In genomic region chrIII:94759-95330, ce11 we compare ENCODE assay signal across 8 worm cellular contexts.
TF ChIP-seq lines count a peak whose summit lies in the region.

TSS of gene pat-4 (minus strand) at chrIII:94809.

TF ChIP-seq in whole organism, L1 larva, 84 proteins besides CTCF, POLR2A, EP300 and RAD21 (continues in another document):
- TF ChIP-seq nhr-20 (tag; optimal IDR thresholded peaks at IDR 0.05; lab: Kevin White, UChicago) (peak; percentile 40), dpl-1 (GFP tag; optimal IDR thresholded peaks at IDR 0.05; lab: Kevin White, UChicago) (peak in 1 of 3 experiments; percentile 9), irx-1 (tag; optimal IDR thresholded peaks at IDR 0.05; lab: Kevin White, UChicago) (no peak), skn-1 (tag; optimal IDR thresholded peaks at IDR 0.05; lab: Kevin White, UChicago) (no peak), nhr-71 (tag; optimal IDR thresholded peaks at IDR 0.05; lab: Kevin White, UChicago) (peak; percentile 49), lir-3 (tag; optimal IDR thresholded peaks at IDR 0.05; lab: Kevin White, UChicago; ENCODE audit: poor library complexity) (no peak), unc-30 (tag; optimal IDR thresholded peaks at IDR 0.05; lab: Kevin White, UChicago) (no peak), mab-9 (GFP tag; IDR thresholded peaks at IDR 0.05; lab: Robert Waterston, UW) (no peak), elt-2 (tag; optimal IDR thresholded peaks at IDR 0.05; lab: Kevin White, UChicago) (no peak), sox-4 (tag; optimal IDR thresholded peaks at IDR 0.05; lab: Kevin White, UChicago) (no peak), lin-13 (GFP tag; optimal IDR thresholded peaks at IDR 0.05; lab: Kevin White, UChicago) (no peak), blmp-1 (tag; optimal IDR thresholded peaks at IDR 0.05; lab: Kevin White, UChicago) (no peak)

TF ChIP-seq in whole organism, L2 larva, 48 proteins besides CTCF, POLR2A, EP300 and RAD21:
- peak; percentile 38 for TF ChIP-seq ceh-16 (tag; optimal IDR thresholded peaks at IDR 0.05; lab: Kevin White, UChicago)
- no peak for TF ChIP-seq fos-1 (tag; optimal IDR thresholded peaks at IDR 0.05; lab: Kevin White, UChicago)
- TF ChIP-seq nhr-77 (tag; optimal IDR thresholded peaks at IDR 0.05; lab: Kevin White, UChicago) = no peak
- TF ChIP-seq C34F6.9 (tag; optimal IDR thresholded peaks at IDR 0.05; lab: Kevin White, UChicago) = peak; percentile 20
- peak; percentile 17 for TF ChIP-seq unc-55 (GFP tag; optimal IDR thresholded peaks at IDR 0.05; lab: Kevin White, UChicago)
- TF ChIP-seq F13H6.1 (tag; optimal IDR thresholded peaks at IDR 0.05; lab: Kevin White, UChicago) = peak; percentile 72
- peak; percentile 29 for TF ChIP-seq sma-3 (GFP tag; optimal IDR thresholded peaks at IDR 0.05; lab: Kevin White, UChicago)
- TF ChIP-seq nhr-25 (tag; optimal IDR thresholded peaks at IDR 0.05; lab: Kevin White, UChicago) = peak; percentile 25
- no peak for TF ChIP-seq ceh-82 (tag; optimal IDR thresholded peaks at IDR 0.05; lab: Kevin White, UChicago)
- TF ChIP-seq sma-9 (GFP tag; optimal IDR thresholded peaks at IDR 0.05; lab: Kevin White, UChicago) = peak; percentile 36
- no peak for TF ChIP-seq sma-9 (tag; optimal IDR thresholded peaks at IDR 0.05; lab: Kevin White, UChicago)

TF ChIP-seq in whole organism, L3 larva, 47 proteins besides CTCF, POLR2A, EP300 and RAD21 (continues in another document):
- TF ChIP-seq fos-1 (tag; optimal IDR thresholded peaks at IDR 0.05; lab: Kevin White, UChicago) = no peak
- TF ChIP-seq mdl-1 (tag; optimal IDR thresholded peaks at IDR 0.05; lab: Kevin White, UChicago) = no peak
- TF ChIP-seq nhr-12 (tag; optimal IDR thresholded peaks at IDR 0.05; lab: Kevin White, UChicago) = no peak
- no peak for TF ChIP-seq ceh-9 (tag; optimal IDR thresholded peaks at IDR 0.05; lab: Kevin White, UChicago)
- TF ChIP-seq ceh-28 (tag; optimal IDR thresholded peaks at IDR 0.05; lab: Kevin White, UChicago) = no peak
- no peak for TF ChIP-seq ceh-16 (tag; optimal IDR thresholded peaks at IDR 0.05; lab: Kevin White, UChicago)
- peak; percentile 77 for TF ChIP-seq pha-4 (tag; optimal IDR thresholded peaks at IDR 0.05; lab: Kevin White, UChicago)
- TF ChIP-seq skn-1 (tag; optimal IDR thresholded peaks at IDR 0.05; lab: Kevin White, UChicago) = no peak
- TF ChIP-seq nfya-1 (tag; optimal IDR thresholded peaks at IDR 0.05; lab: Kevin White, UChicago; ENCODE audit: insufficient read depth) = peak; percentile 33
- TF ChIP-seq elt-2 (tag; optimal IDR thresholded peaks at IDR 0.05; lab: Kevin White, UChicago) = peak; percentile 1
- TF ChIP-seq zag-1 (tag; optimal IDR thresholded peaks at IDR 0.05; lab: Kevin White, UChicago) = no peak
- TF ChIP-seq R02D3.7 (tag; optimal IDR thresholded peaks at IDR 0.05; lab: Kevin White, UChicago) = no peak

TF ChIP-seq in whole organism, L4 larva, 104 proteins besides CTCF, POLR2A, EP300 and RAD21 (continues in another document):
- TF ChIP-seq nhr-6 (tag; optimal IDR thresholded peaks at IDR 0.05; lab: Kevin White, UChicago) (peak; percentile 12), mdt-29 (GFP tag; IDR thresholded peaks at IDR 0.05; lab: Robert Waterston, UW) (no peak), sdz-12 (GFP tag; optimal IDR thresholded peaks at IDR 0.05; lab: Kevin White, UChicago) (no peak), zag-1 (tag; optimal IDR thresholded peaks at IDR 0.05; lab: Kevin White, UChicago) (no peak), set-16 (GFP tag; IDR thresholded peaks at IDR 0.05; lab: Robert Waterston, UW) (no peak), nhr-48 (tag; optimal IDR thresholded peaks at IDR 0.05; lab: Kevin White, UChicago) (no peak), tag-97 (GFP tag; IDR thresholded peaks at IDR 0.05; lab: Robert Waterston, UW) (no peak), daf-8 (GFP tag; IDR thresholded peaks at IDR 0.05; lab: Robert Waterston, UW) (no peak), mxl-2 (GFP tag; conservative IDR thresholded peaks at IDR 0.05; lab: Robert Waterston, UW) (no peak), Y75B8A.6 (GFP tag; IDR thresholded peaks at IDR 0.05; lab: Robert Waterston, UW) (no peak), nhr-28 (tag; optimal IDR thresholded peaks at IDR 0.05; lab: Kevin White, UChicago) (no peak), nhr-111 (GFP tag; optimal IDR thresholded peaks at IDR 0.05; lab: Kevin White, UChicago) (no peak), hlh-30 (tag; optimal IDR thresholded peaks at IDR 0.05; lab: Kevin White, UChicago; ENCODE audit: insufficient read depth) (no peak)

TF ChIP-seq in whole organism, early embryonic, 17 proteins besides CTCF, POLR2A, EP300 and RAD21:
- TF ChIP-seq hmg-4 (GFP tag; optimal IDR thresholded peaks at IDR 0.05; lab: Kevin White, UChicago) = peak; percentile 61
- no peak for TF ChIP-seq tbx-11 (GFP tag; IDR thresholded peaks at IDR 0.05; lab: Robert Waterston, UW)
- no peak for TF ChIP-seq hmbx-1 (tag; optimal IDR thresholded peaks at IDR 0.05; lab: Kevin White, UChicago)
- no peak for TF ChIP-seq scrt-1 (GFP tag; IDR thresholded peaks at IDR 0.05; lab: Robert Waterston, UW)
- TF ChIP-seq pes-1 (GFP tag; IDR thresholded peaks at IDR 0.05; lab: Robert Waterston, UW) = no peak
- no peak for TF ChIP-seq F13C5.2 (tag; optimal IDR thresholded peaks at IDR 0.05; lab: Kevin White, UChicago)
- no peak for TF ChIP-seq hnd-1 (tag; optimal IDR thresholded peaks at IDR 0.05; lab: Kevin White, UChicago)
- no peak for TF ChIP-seq ama-1 (optimal IDR thresholded peaks at IDR 0.05; lab: Kevin White, UChicago)

TF ChIP-seq in whole organism, late embryonic, 69 proteins besides CTCF, POLR2A, EP300 and RAD21 (continues in another document):
- TF ChIP-seq rnt-1 (tag; optimal IDR thresholded peaks at IDR 0.05; lab: Kevin White, UChicago) (peak; percentile 3), ceh-19 (GFP tag; optimal IDR thresholded peaks at IDR 0.05; lab: Kevin White, UChicago) (peak; percentile 53), nhr-11 (tag; optimal IDR thresholded peaks at IDR 0.05; lab: Kevin White, UChicago) (no peak), elt-4 (tag; optimal IDR thresholded peaks at IDR 0.05; lab: Kevin White, UChicago) (no peak), K02D7.2 (tag; optimal IDR thresholded peaks at IDR 0.05; lab: Kevin White, UChicago) (no peak), odd-2 (tag; optimal IDR thresholded peaks at IDR 0.05; lab: Kevin White, UChicago) (no peak), ceh-34 (tag; optimal IDR thresholded peaks at IDR 0.05; lab: Kevin White, UChicago) (peak; percentile 59), ceh-31 (tag; optimal IDR thresholded peaks at IDR 0.05; lab: Kevin White, UChicago) (no peak), hlh-8 (tag; optimal IDR thresholded peaks at IDR 0.05; lab: Kevin White, UChicago) (no peak), gmeb-2 (tag; optimal IDR thresholded peaks at IDR 0.05; lab: Kevin White, UChicago) (no peak), ref-2 (tag; optimal IDR thresholded peaks at IDR 0.05; lab: Kevin White, UChicago) (peak; percentile 45), tbx-2 (tag; optimal IDR thresholded peaks at IDR 0.05; lab: Kevin White, UChicago) (peak; percentile 51), ceh-2 (tag; optimal IDR thresholded peaks at IDR 0.05; lab: Kevin White, UChicago) (peak; percentile 16), sox-2 (GFP tag; IDR thresholded peaks at IDR 0.05; lab: Robert Waterston, UW) (peak; percentile 48), unc-42 (tag; optimal IDR thresholded peaks at IDR 0.05; lab: Kevin White, UChicago) (no peak)

TF ChIP-seq in whole organism, mixed stage, embryonic, 35 proteins besides CTCF, POLR2A, EP300 and RAD21 (continues in another document):
- TF ChIP-seq ces-1 (GFP tag; optimal IDR thresholded peaks at IDR 0.05; lab: Kevin White, UChicago) = peak; percentile 13
- no peak for TF ChIP-seq ceh-39 (tag; optimal IDR thresholded peaks at IDR 0.05; lab: Kevin White, UChicago)
- TF ChIP-seq nhr-237 (tag; optimal IDR thresholded peaks at IDR 0.05; lab: Kevin White, UChicago) = no peak
- TF ChIP-seq elt-3 (tag; optimal IDR thresholded peaks at IDR 0.05; lab: Kevin White, UChicago) = no peak
- no peak for TF ChIP-seq nhr-76 (tag; optimal IDR thresholded peaks at IDR 0.05; lab: Kevin White, UChicago)
- no peak for TF ChIP-seq ceh-43 (GFP tag; optimal IDR thresholded peaks at IDR 0.05; lab: Kevin White, UChicago)
- no peak for TF ChIP-seq flh-1 (GFP tag; optimal IDR thresholded peaks at IDR 0.05; lab: Kevin White, UChicago)
- TF ChIP-seq lsy-2 (tag; optimal IDR thresholded peaks at IDR 0.05; lab: Kevin White, UChicago) = no peak
- no peak for TF ChIP-seq nhr-12 (tag; optimal IDR thresholded peaks at IDR 0.05; lab: Kevin White, UChicago)
- TF ChIP-seq cnd-1 (tag; optimal IDR thresholded peaks at IDR 0.05; lab: Kevin White, UChicago) = no peak
- no peak for TF ChIP-seq snpc-4 (tag; optimal IDR thresholded peaks at IDR 0.05; lab: Kevin White, UChicago)
- TF ChIP-seq sem-2 (GFP tag; optimal IDR thresholded peaks at IDR 0.05; lab: Kevin White, UChicago) = no peak
- TF ChIP-seq pha-4 (tag; optimal IDR thresholded peaks at IDR 0.05; lab: Kevin White, UChicago) = peak; percentile 75
- peak; percentile 9 for TF ChIP-seq mep-1 (tag; optimal IDR thresholded peaks at IDR 0.05; lab: Kevin White, UChicago)
- no peak for TF ChIP-seq zip-8 (tag; optimal IDR thresholded peaks at IDR 0.05; lab: Kevin White, UChicago)
- TF ChIP-seq tbx-8 (GFP tag; optimal IDR thresholded peaks at IDR 0.05; lab: Kevin White, UChicago) = no peak
- TF ChIP-seq unc-39 (tag; optimal IDR thresholded peaks at IDR 0.05; lab: Kevin White, UChicago) = no peak

TF ChIP-seq in whole organism, young adult, 124 proteins besides CTCF, POLR2A, EP300 and RAD21:
- TF ChIP-seq hmg-1.2 (GFP tag; IDR thresholded peaks at IDR 0.05; lab: Robert Waterston, UW) (peak; percentile 88), nfya-1 (tag; optimal IDR thresholded peaks at IDR 0.05; lab: Kevin White, UChicago; ENCODE audit: borderline replicate concordance, insufficient read depth) (no peak), ceh-79 (tag; optimal IDR thresholded peaks at IDR 0.05; lab: Kevin White, UChicago) (no peak), cebp-1 (GFP tag; IDR thresholded peaks at IDR 0.05; lab: Robert Waterston, UW) (no peak), cebp-1 (tag; optimal IDR thresholded peaks at IDR 0.05; lab: Kevin White, UChicago) (peak; percentile 42)
